Worm (Caenorhabditis elegans): ENCODE measurements around the gene ZK402.2.

ce11 chrX:1451816-1452602, 48.5 kb downstream of the ZK402.2 start:
- TF ChIP-seq flt-1 (GFP tag; IDR thresholded peaks at IDR 0.05), result no peak
- TF ChIP-seq T22C8.4 (GFP tag; IDR thresholded peaks at IDR 0.05), result no peak
